Worm (Caenorhabditis elegans) whole organism, young adult: ENCODE results near the gene sre-55.

Experiments
- B0019.2 ChIP-seq: fragments of 200-800 bp; sonication (Bioruptor generic); conservative IDR thresholded peaks from 2 replicates; pipeline ENCODE4 v1.3.6; 2022; ENCODE audit warnings: missing genetic modification reagents, missing genetic modification characterization, missing compliant biosample characterization
- F23B12.7 ChIP-seq: sonication (generic microtip); optimal IDR thresholded peaks from 2 replicates; lab custom pipeline; 2017; ENCODE audit warnings: missing genetic modification characterization, mild to moderate bottlenecking, missing compliant biosample characterization, antibody characterized with exemption, moderate library complexity; ENCODE audit not compliant: insufficient read depth
- F33H1.4 ChIP-seq: fragments of 200-800 bp; sonication (Bioruptor generic); IDR thresholded peaks from 2 replicates; pipeline ENCODE4 v1.3.6; 2022; ENCODE audit warnings: missing genetic modification reagents, missing genetic modification characterization, missing compliant biosample characterization
- F57A8.1 ChIP-seq: fragments of 200-800 bp; sonication (Bioruptor generic); optimal IDR thresholded peaks from 2 replicates; lab custom pipeline; 2018; ENCODE audit warnings: mild to moderate bottlenecking, missing genetic modification characterization, moderate library complexity, missing compliant biosample characterization
- K11D2.4 ChIP-seq: fragments of 200-800 bp; sonication (Bioruptor generic); IDR thresholded peaks from 2 replicates; pipeline ENCODE4 v1.3.6; 2022; ENCODE audit warnings: missing genetic modification reagents, missing genetic modification characterization, missing compliant biosample characterization
- T07F8.4 ChIP-seq: sonication (generic microtip); optimal IDR thresholded peaks from 2 replicates; lab custom pipeline; 2016; ENCODE audit warnings: mild to moderate bottlenecking, missing genetic modification characterization, moderate library complexity, missing compliant biosample characterization
- ZK185.1 ChIP-seq: sonication (generic microtip); optimal IDR thresholded peaks from 2 replicates; lab custom pipeline; 2016; ENCODE audit warnings: mild to moderate bottlenecking, missing genetic modification characterization, missing compliant biosample characterization; ENCODE audit not compliant: poor library complexity, severe bottlenecking
- akir-1 ChIP-seq: fragments of 200-800 bp; sonication (Bioruptor generic); optimal IDR thresholded peaks from 2 replicates; lab custom pipeline; 2018; ENCODE audit warnings: mild to moderate bottlenecking, missing genetic modification characterization, moderate library complexity, missing compliant biosample characterization
- ama-1 ChIP-seq, 3 experiments: fragments of 150-350 bp in 1 of 3; sonication (generic microtip) in 2 of 3; optimal IDR thresholded peaks; 2 replicates each; lab custom pipeline; 2014 to 2018; ENCODE audit warnings: missing biosample characterization in 2 of 3, missing genetic modification characterization in 2 of 3, missing genetic modification reagents in 2 of 3
- athp-1 ChIP-seq: sonication (generic microtip); optimal IDR thresholded peaks from 2 replicates; lab custom pipeline; 2017; ENCODE audit warnings: mild to moderate bottlenecking, missing genetic modification characterization, missing compliant biosample characterization
- cebp-1 ChIP-seq, 2 experiments: fragments of 200-800 bp in 1 of 2; sonication (Bioruptor generic) in 1 of 2; sonication (generic microtip) in 1 of 2; IDR thresholded peaks in 1 of 2; optimal IDR thresholded peaks in 1 of 2; 2 replicates each; pipeline versions ENCODE4 v1.3.6 to Lab custom; 2017 to 2022; ENCODE audit warnings: missing compliant biosample characterization in 2 of 2, missing genetic modification characterization in 2 of 2, mild to moderate bottlenecking in 1 of 2, missing genetic modification reagents in 1 of 2, moderate library complexity in 1 of 2
- ceh-58 ChIP-seq: fragments of 200-800 bp; sonication (Bioruptor generic); IDR thresholded peaks from 2 replicates; pipeline ENCODE4 v1.3.6; 2022; ENCODE audit warnings: missing genetic modification characterization, missing compliant biosample characterization
- ceh-79 ChIP-seq: sonication (generic microtip); optimal IDR thresholded peaks from 2 replicates; lab custom pipeline; 2017; ENCODE audit warnings: mild to moderate bottlenecking, missing genetic modification characterization, missing compliant biosample characterization
- ceh-91 ChIP-seq: fragments of 200-800 bp; sonication (Bioruptor generic); IDR thresholded peaks from 2 replicates; pipeline ENCODE4 v1.3.6; 2022; ENCODE audit warnings: missing genetic modification reagents, missing genetic modification characterization, missing compliant biosample characterization
- dox-1 ChIP-seq: fragments of 200-800 bp; sonication (Bioruptor generic); IDR thresholded peaks from 2 replicates; pipeline ENCODE4 v1.3.6; 2022; ENCODE audit warnings: missing genetic modification reagents, missing genetic modification characterization, missing compliant biosample characterization
- dpff-1 ChIP-seq: sonication (generic microtip); optimal IDR thresholded peaks from 2 replicates; lab custom pipeline; 2017; ENCODE audit warnings: mild to moderate bottlenecking, missing genetic modification characterization, missing compliant biosample characterization
- dpl-1 ChIP-seq: fragments of 150-350 bp; optimal IDR thresholded peaks from 2 replicates; lab custom pipeline; 2014; ENCODE audit warnings: missing biosample characterization, missing genetic modification reagents, missing genetic modification characterization
- egl-44 ChIP-seq: fragments of 200-800 bp; sonication (Bioruptor generic); IDR thresholded peaks from 2 replicates; pipeline ENCODE4 v1.3.6; 2022; ENCODE audit warnings: missing genetic modification reagents, missing genetic modification characterization, missing compliant biosample characterization
- ets-4 ChIP-seq: fragments of 200-800 bp; sonication (Bioruptor generic); optimal IDR thresholded peaks from 2 replicates; lab custom pipeline; 2018; ENCODE audit warnings: mild to moderate bottlenecking, missing genetic modification characterization, missing compliant biosample characterization
- gei-17 ChIP-seq: fragments of 200-800 bp; sonication (Bioruptor generic); optimal IDR thresholded peaks from 2 replicates; lab custom pipeline; 2018; ENCODE audit warnings: mild to moderate bottlenecking, missing genetic modification characterization, missing compliant biosample characterization
- him-1 ChIP-seq: sonication (generic microtip); optimal IDR thresholded peaks from 2 replicates; lab custom pipeline; 2016; ENCODE audit warnings: missing genotype, missing genetic modification reagents, missing genetic modification characterization, missing compliant biosample characterization
- hmg-1.2 ChIP-seq: fragments of 200-800 bp; sonication (Bioruptor generic); IDR thresholded peaks from 2 replicates; pipeline ENCODE4 v1.3.6; 2022; ENCODE audit warnings: missing genetic modification reagents, missing genetic modification characterization, missing compliant biosample characterization
- hsf-1 ChIP-seq: fragments of 200-800 bp; sonication (Bioruptor generic); IDR thresholded peaks from 2 replicates; pipeline ENCODE4 v1.3.6; 2022; ENCODE audit warnings: missing genetic modification reagents, missing genetic modification characterization, missing compliant biosample characterization
- lag-1 ChIP-seq: fragments of 200-800 bp; sonication (Bioruptor generic); IDR thresholded peaks from 2 replicates; pipeline ENCODE4 v1.3.6; 2022; ENCODE audit warnings: missing genetic modification reagents, missing genetic modification characterization, missing compliant biosample characterization
- let-607 ChIP-seq, 2 experiments: fragments of 200-800 bp in 1 of 2; sonication (Bioruptor generic) in 1 of 2; sonication (generic microtip) in 1 of 2; optimal IDR thresholded peaks; 2 replicates each; lab custom pipeline; 2016 to 2018; ENCODE audit warnings: mild to moderate bottlenecking in 2 of 2, missing compliant biosample characterization in 2 of 2, missing genetic modification characterization in 2 of 2, moderate library complexity in 2 of 2, missing genotype in 1 of 2
- lin-26 ChIP-seq: fragments of 200-800 bp; sonication (Bioruptor generic); IDR thresholded peaks from 2 replicates; pipeline ENCODE4 v1.3.6; 2022; ENCODE audit warnings: missing genetic modification reagents, missing genetic modification characterization, missing compliant biosample characterization
- lin-40 ChIP-seq: sonication (generic microtip); optimal IDR thresholded peaks from 2 replicates; lab custom pipeline; 2016; ENCODE audit warnings: missing genetic modification characterization, mild to moderate bottlenecking, missing compliant biosample characterization, missing genotype, missing genetic modification reagents
- lir-1 ChIP-seq: fragments of 200-800 bp; sonication (Bioruptor generic); conservative IDR thresholded peaks from 2 replicates; pipeline ENCODE4 v1.3.6; 2022; ENCODE audit warnings: missing genetic modification reagents, missing genetic modification characterization, missing compliant biosample characterization
- lsy-27 ChIP-seq: sonication (generic microtip); optimal IDR thresholded peaks from 2 replicates; lab custom pipeline; 2017; ENCODE audit warnings: missing genetic modification characterization, mild to moderate bottlenecking, missing compliant biosample characterization, antibody characterized with exemption, missing genotype, borderline replicate concordance; ENCODE audit not compliant: insufficient read depth
- madf-10 ChIP-seq: sonication (generic microtip); optimal IDR thresholded peaks from 2 replicates; lab custom pipeline; 2016; ENCODE audit warnings: mild to moderate bottlenecking, missing genetic modification characterization, missing compliant biosample characterization
- madf-8 ChIP-seq: fragments of 200-800 bp; sonication (Bioruptor generic); conservative IDR thresholded peaks from 2 replicates; pipeline ENCODE4 v1.3.6; 2022; ENCODE audit warnings: missing genetic modification reagents, missing genetic modification characterization, missing compliant biosample characterization
- mcd-1 ChIP-seq: fragments of 200-800 bp; sonication (Bioruptor generic); IDR thresholded peaks from 2 replicates; pipeline ENCODE4 v1.3.6; 2022; ENCODE audit warnings: missing genetic modification reagents, missing genetic modification characterization, missing compliant biosample characterization
- mes-4 ChIP-seq: sonication (generic microtip); optimal IDR thresholded peaks from 2 replicates; lab custom pipeline; 2016; ENCODE audit warnings: missing genotype, missing genetic modification characterization, missing compliant biosample characterization
- mxl-1 ChIP-seq: sonication (generic microtip); optimal IDR thresholded peaks from 2 replicates; lab custom pipeline; 2016; ENCODE audit warnings: missing genetic modification characterization, missing compliant biosample characterization
- nfya-2 ChIP-seq: fragments of 200-800 bp; sonication (Bioruptor generic); IDR thresholded peaks from 2 replicates; pipeline ENCODE4 v1.3.6; 2022; ENCODE audit warnings: missing genetic modification reagents, missing genetic modification characterization, missing compliant biosample characterization
- nhr-80 ChIP-seq: sonication (generic microtip); optimal IDR thresholded peaks from 2 replicates; lab custom pipeline; 2016; ENCODE audit warnings: missing genetic modification characterization, missing compliant biosample characterization
- pbrm-1 ChIP-seq: fragments of 200-800 bp; sonication (Bioruptor generic); IDR thresholded peaks from 2 replicates; pipeline ENCODE4 v1.3.6; 2022; ENCODE audit warnings: missing genetic modification reagents, missing genetic modification characterization, missing compliant biosample characterization
- rcor-1 ChIP-seq: fragments of 200-800 bp; sonication (Bioruptor generic); IDR thresholded peaks from 2 replicates; pipeline ENCODE4 v1.3.6; 2022; ENCODE audit warnings: missing genetic modification reagents, missing genetic modification characterization, missing compliant biosample characterization
- sea-2 ChIP-seq: fragments of 200-800 bp; sonication (Bioruptor generic); IDR thresholded peaks from 2 replicates; pipeline ENCODE4 v1.3.6; 2022; ENCODE audit warnings: missing genetic modification characterization, missing compliant biosample characterization
- snpc-1.1 ChIP-seq: sonication (generic microtip); optimal IDR thresholded peaks from 2 replicates; lab custom pipeline; 2017; ENCODE audit warnings: missing genetic modification characterization, mild to moderate bottlenecking, missing compliant biosample characterization, antibody characterized with exemption, moderate library complexity, missing genotype, missing genetic modification reagents; ENCODE audit not compliant: insufficient read depth
- snpc-1.3 ChIP-seq: sonication (generic microtip); optimal IDR thresholded peaks from 2 replicates; lab custom pipeline; 2017; ENCODE audit warnings: missing genetic modification characterization, mild to moderate bottlenecking, missing compliant biosample characterization, antibody characterized with exemption, moderate library complexity, missing genotype, missing genetic modification reagents; ENCODE audit not compliant: insufficient read depth
- snpc-3.4 ChIP-seq: sonication (generic microtip); optimal IDR thresholded peaks from 2 replicates; lab custom pipeline; 2017; ENCODE audit warnings: missing genetic modification characterization, mild to moderate bottlenecking, missing compliant biosample characterization, antibody characterized with exemption, moderate library complexity, missing genotype, missing genetic modification reagents
- tbp1 ChIP-seq: fragments of 200-800 bp; sonication (Bioruptor generic); optimal IDR thresholded peaks from 2 replicates; lab custom pipeline; 2018; ENCODE audit warnings: mild to moderate bottlenecking, missing genetic modification characterization, missing compliant biosample characterization
- tlf-1 ChIP-seq: fragments of 200-800 bp; sonication (Bioruptor generic); optimal IDR thresholded peaks from 2 replicates; lab custom pipeline; 2018; ENCODE audit warnings: mild to moderate bottlenecking, missing genetic modification characterization, missing compliant biosample characterization
- unc-130 ChIP-seq: sonication (generic microtip); optimal IDR thresholded peaks from 2 replicates; lab custom pipeline; 2016; ENCODE audit warnings: missing genetic modification reagents, missing genetic modification characterization, missing compliant biosample characterization
- zfh-2 ChIP-seq: fragments of 200-800 bp; sonication (Bioruptor generic); conservative IDR thresholded peaks from 2 replicates; pipeline ENCODE4 v1.3.6; 2022; ENCODE audit warnings: missing genetic modification reagents, missing genetic modification characterization, missing compliant biosample characterization
- ztf-6 ChIP-seq: fragments of 200-800 bp; sonication (Bioruptor generic); IDR thresholded peaks from 2 replicates; pipeline ENCODE4 v1.3.6; 2022; ENCODE audit warnings: missing genetic modification reagents, missing genetic modification characterization, missing compliant biosample characterization

sre-55 gene

ce11 chrII:12352115-12352514, 23.0 kb downstream of the sre-55 start, which contains the start of gene ras-1:
Gene ras-1, minus strand, starts transcription at chrII:12352243.
- TF ChIP-seq ztf-6 (GFP tag; lab: Robert Waterston, UW) (no peak), lsy-27 (no peak), dpff-1 (tag; lab: Kevin White, UChicago) (no peak), dox-1 (GFP tag; lab: Robert Waterston, UW) (0 out of 2 replicates have a peak, but pooled peaks have one; percentile 33), him-1 (no peak), mxl-1 (tag; lab: Kevin White, UChicago) (no peak), T07F8.4 (tag; lab: Kevin White, UChicago) (no peak), mes-4 (tag; lab: Kevin White, UChicago) (no peak), madf-10 (tag; lab: Kevin White, UChicago) (no peak), nhr-80 (tag; lab: Kevin White, UChicago) (peak; percentile 64), ama-1 (optimal IDR thresholded peaks at IDR 0.05; lab: Kevin White, UChicago) (no peak), ama-1 (GFP tag; optimal IDR thresholded peaks at IDR 0.05; lab: Kevin White, UChicago) (no peak), dpl-1 (GFP tag; lab: Kevin White, UChicago) (no peak), mcd-1 (GFP tag; lab: Robert Waterston, UW) (no peak), snpc-1.3 (tag; lab: Kevin White, UChicago) (no peak), B0019.2 (no peak), ZK185.1 (no peak), athp-1 (tag; lab: Kevin White, UChicago) (no peak), ets-4 (no peak), snpc-1.1 (tag; lab: Kevin White, UChicago) (no peak), F23B12.7 (tag; lab: Kevin White, UChicago) (no peak), lin-26 (GFP tag; lab: Robert Waterston, UW) (no peak), tlf-1 (GFP tag; lab: Kevin White, UChicago) (no peak), hsf-1 (GFP tag; lab: Robert Waterston, UW) (no peak), ceh-58 (GFP tag; lab: Robert Waterston, UW) (no peak), lin-40 (peak; percentile 27), snpc-3.4 (tag; lab: Kevin White, UChicago) (no peak), unc-130 (GFP tag; lab: Kevin White, UChicago) (no peak), pbrm-1 (GFP tag; lab: Robert Waterston, UW) (no peak), tbp1 (GFP tag; lab: Kevin White, UChicago) (no peak), cebp-1 (GFP tag; IDR thresholded peaks at IDR 0.05; lab: Robert Waterston, UW) (no peak), cebp-1 (tag; optimal IDR thresholded peaks at IDR 0.05; lab: Kevin White, UChicago) (peak; percentile 27), nfya-2 (GFP tag; lab: Robert Waterston, UW) (no peak), let-607 (tag; optimal IDR thresholded peaks at IDR 0.05; lab: Kevin White, UChicago) (peak in 1 of 2 experiments; percentile 39), F57A8.1 (no peak), lir-1 (no peak), ceh-79 (tag; lab: Kevin White, UChicago) (no peak), rcor-1 (GFP tag; lab: Robert Waterston, UW) (no peak), zfh-2 (GFP tag; lab: Robert Waterston, UW) (peak; percentile 70), sea-2 (GFP tag; lab: Robert Waterston, UW) (no peak), gei-17 (GFP tag; lab: Kevin White, UChicago) (no peak), madf-8 (GFP tag; lab: Robert Waterston, UW) (no peak), hmg-1.2 (GFP tag; lab: Robert Waterston, UW) (peak; percentile 24; the same call in 1 of the 2 replicates), lag-1 (GFP tag; lab: Robert Waterston, UW) (no peak), egl-44 (no peak), K11D2.4 (GFP tag; lab: Robert Waterston, UW) (peak; percentile 74), F33H1.4 (GFP tag; lab: Robert Waterston, UW) (no peak), ceh-91 (GFP tag; lab: Robert Waterston, UW) (no peak), akir-1 (GFP tag; lab: Kevin White, UChicago) (no peak)
